Fruit fly (Drosophila melanogaster) whole organism, adult: Measurements from ENCODE around the gene Rad60.

ENCODE experiments used
- CG11617 ChIP-seq: fragments of 200-800 bp; sonication (Bioruptor generic); optimal IDR thresholded peaks from 2 replicates; lab custom pipeline; 2017; ENCODE audit warnings: mild to moderate bottlenecking, missing biosample characterization, missing genetic modification reagents, missing genetic modification characterization
- CG12768 ChIP-seq: fragments of 200-800 bp; sonication (Bioruptor generic); optimal IDR thresholded peaks from 2 replicates; lab custom pipeline; 2017; ENCODE audit warnings: missing biosample characterization, missing genetic modification characterization, mild to moderate bottlenecking, moderate library complexity, missing genetic modification reagents
- CG14711 ChIP-seq: fragments of 200-800 bp; sonication (Bioruptor generic); optimal IDR thresholded peaks from 2 replicates; lab custom pipeline; 2018; ENCODE audit warnings: missing biosample characterization, mild to moderate bottlenecking, missing genetic modification characterization, moderate library complexity
- CG1620 ChIP-seq: fragments of 200-800 bp; sonication (Bioruptor generic); optimal IDR thresholded peaks from 2 replicates; lab custom pipeline; 2016; ENCODE audit warnings: missing biosample characterization, missing genetic modification characterization
- CG33017 ChIP-seq: fragments of 200-800 bp; sonication (Bioruptor generic); optimal IDR thresholded peaks from 2 replicates; lab custom pipeline; 2018; ENCODE audit warnings: missing biosample characterization, mild to moderate bottlenecking, missing genetic modification characterization, moderate library complexity
- CG5204 ChIP-seq: fragments of 200-800 bp; sonication (Bioruptor generic); optimal IDR thresholded peaks from 2 replicates; lab custom pipeline; 2016; ENCODE audit warnings: missing biosample characterization, missing genetic modification characterization
- CG7045 ChIP-seq: fragments of 200-800 bp; sonication (Bioruptor generic); optimal IDR thresholded peaks from 2 replicates; lab custom pipeline; 2017; ENCODE audit warnings: missing biosample characterization, mild to moderate bottlenecking, missing genetic modification characterization
- CG7101 ChIP-seq: fragments of 200-800 bp; sonication (Bioruptor generic); optimal IDR thresholded peaks from 2 replicates; lab custom pipeline; 2018; ENCODE audit warnings: missing biosample characterization, mild to moderate bottlenecking, missing genetic modification characterization, moderate library complexity
- Clk ChIP-seq: fragments of 200-800 bp; sonication (Bioruptor generic); optimal IDR thresholded peaks from 2 replicates; lab custom pipeline; 2017; ENCODE audit warnings: missing biosample characterization, missing genetic modification characterization
- Crg-1 ChIP-seq: fragments of 200-800 bp; sonication (Bioruptor generic); optimal IDR thresholded peaks from 2 replicates; lab custom pipeline; 2016; ENCODE audit warnings: missing biosample characterization, missing genetic modification characterization
- Hr96 ChIP-seq: fragments of 200-800 bp; sonication (Bioruptor generic); optimal IDR thresholded peaks from 2 replicates; lab custom pipeline; 2016; ENCODE audit warnings: missing biosample characterization, missing genetic modification characterization
- Mnt ChIP-seq: fragments of 200-800 bp; sonication (Bioruptor generic); optimal IDR thresholded peaks from 2 replicates; lab custom pipeline; 2016; ENCODE audit warnings: missing biosample characterization, mild to moderate bottlenecking, missing genetic modification characterization
- bab1 ChIP-seq: fragments of 200-800 bp; sonication (Bioruptor generic); optimal IDR thresholded peaks from 3 replicates; lab custom pipeline; 2019; ENCODE audit warnings: missing biosample characterization, mild to moderate bottlenecking, missing genetic modification characterization, moderate library complexity
- cic ChIP-seq: fragments of 200-800 bp; sonication (Bioruptor generic); optimal IDR thresholded peaks from 2 replicates; lab custom pipeline; 2017; ENCODE audit warnings: missing biosample characterization, mild to moderate bottlenecking, missing genetic modification characterization, moderate library complexity
- cnc ChIP-seq, 2 experiments: fragments of >200 bp; optimal IDR thresholded peaks; 2 replicates each; lab custom pipeline; 2017
- kay ChIP-seq: fragments of 200-800 bp; sonication (Bioruptor generic); peaks from one replicate; lab custom pipeline; 2016; ENCODE audit warnings: missing biosample characterization, missing genetic modification characterization, borderline replicate concordance
- ovo ChIP-seq: fragments of 200-800 bp; sonication (Bioruptor generic); optimal IDR thresholded peaks from 2 replicates; lab custom pipeline; 2016; ENCODE audit warnings: missing biosample characterization, missing genetic modification characterization
- pad ChIP-seq: fragments of 200-800 bp; sonication (Bioruptor generic); optimal IDR thresholded peaks from 3 replicates; lab custom pipeline; 2017; ENCODE audit warnings: missing biosample characterization, missing genetic modification characterization, mild to moderate bottlenecking, moderate library complexity, missing genetic modification reagents
- tj ChIP-seq: fragments of 200-800 bp; sonication (Bioruptor generic); optimal IDR thresholded peaks from 3 replicates; lab custom pipeline; 2017; ENCODE audit warnings: missing biosample characterization, mild to moderate bottlenecking, missing genetic modification characterization, moderate library complexity
- toe ChIP-seq: fragments of 200-800 bp; sonication (Bioruptor generic); optimal IDR thresholded peaks from 2 replicates; lab custom pipeline; 2016; ENCODE audit warnings: missing biosample characterization, missing genetic modification characterization

Rad60 gene

dm6 chr3R:23210243-23211215 is 40.7 kb downstream of the Rad60 start:
- TF ChIP-seq CG1620 (GFP tag; lab: Kevin White, UChicago) (no peak), CG7101 (tag; lab: Kevin White, UChicago) (peak; percentile 12), Hr96 (no peak), Clk (GFP tag; lab: Kevin White, UChicago) (no peak), pad (GFP tag; lab: Kevin White, UChicago) (no peak), toe (peak; percentile 33), CG14711 (tag; lab: Kevin White, UChicago) (peak; percentile 25), Crg-1 (no peak), kay (GFP tag; lab: Kevin White, UChicago) (no peak), cnc (optimal IDR thresholded peaks at IDR 0.05; lab: Kevin White, UChicago) (peak in 1 of 2 experiments; percentile 42), ovo (GFP tag; lab: Kevin White, UChicago) (peak; percentile 5), bab1 (GFP tag; lab: Kevin White, UChicago) (no peak), cic (GFP tag; lab: Kevin White, UChicago) (peak; percentile 99), CG12768 (GFP tag; lab: Kevin White, UChicago) (peak; percentile 62), Mnt (GFP tag; lab: Kevin White, UChicago) (peak; percentile 63), CG11617 (GFP tag; lab: Kevin White, UChicago) (no peak), CG5204 (peak; percentile 27), CG7045 (GFP tag; lab: Kevin White, UChicago) (peak; percentile 21), CG33017 (peak; percentile 17), tj (GFP tag; lab: Kevin White, UChicago) (no peak)

dm6 chr3R:23207254-23207653 is 44.0 kb downstream of the Rad60 start:
- TF ChIP-seq CG1620 (GFP tag; lab: Kevin White, UChicago), result no peak
- TF ChIP-seq Hr96, result no peak
- TF ChIP-seq ovo (GFP tag; lab: Kevin White, UChicago), result no peak
- no peak for TF ChIP-seq CG12768 (GFP tag; lab: Kevin White, UChicago)
- TF ChIP-seq cnc (optimal IDR thresholded peaks at IDR 0.05; lab: Kevin White, UChicago), result no peak
- no peak for TF ChIP-seq Crg-1
- TF ChIP-seq CG5204, result no peak
- no peak for TF ChIP-seq CG11617 (GFP tag; lab: Kevin White, UChicago)
- TF ChIP-seq Mnt (GFP tag; lab: Kevin White, UChicago), result no peak
- no peak for TF ChIP-seq CG14711 (tag; lab: Kevin White, UChicago)
- TF ChIP-seq CG33017, result no peak
- TF ChIP-seq CG7101 (tag; lab: Kevin White, UChicago), result no peak
- no peak for TF ChIP-seq tj (GFP tag; lab: Kevin White, UChicago)
- no peak for TF ChIP-seq CG7045 (GFP tag; lab: Kevin White, UChicago)
- TF ChIP-seq bab1 (GFP tag; lab: Kevin White, UChicago), result no peak
- no peak for TF ChIP-seq toe
- TF ChIP-seq kay (GFP tag; lab: Kevin White, UChicago), result no peak
- no peak for TF ChIP-seq Clk (GFP tag; lab: Kevin White, UChicago)
- no peak for TF ChIP-seq cic (GFP tag; lab: Kevin White, UChicago)
- no peak for TF ChIP-seq pad (GFP tag; lab: Kevin White, UChicago)

DNA sequence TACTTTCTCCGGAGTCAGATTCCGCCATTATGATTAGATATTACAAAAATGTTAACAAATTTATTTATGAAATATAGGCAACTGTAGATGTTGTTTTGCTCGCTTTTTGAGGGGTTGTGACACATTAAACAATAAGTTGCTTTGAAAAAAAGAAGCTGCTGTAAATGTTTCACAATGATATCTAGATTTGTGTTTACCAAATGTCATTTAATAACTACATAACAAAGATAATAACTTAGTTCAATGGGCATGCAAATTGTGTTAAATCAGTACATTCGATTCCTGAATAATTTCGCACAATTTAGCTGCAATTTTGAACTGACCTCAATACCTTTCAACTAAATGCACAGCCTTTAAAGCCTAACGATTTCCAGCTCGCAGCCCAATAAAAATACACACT is 47.3 kb downstream of the Rad60 start, which contains the start of gene fzo:
fzo (minus strand) TSS at position 101 of the 400 bp plus-strand sequence.
- no peak for TF ChIP-seq Clk (GFP tag; lab: Kevin White, UChicago)
- TF ChIP-seq Mnt (GFP tag; lab: Kevin White, UChicago), result no peak
- TF ChIP-seq Crg-1, result no peak
- TF ChIP-seq CG1620 (GFP tag; lab: Kevin White, UChicago), result no peak
- no peak for TF ChIP-seq tj (GFP tag; lab: Kevin White, UChicago)
- no peak for TF ChIP-seq CG5204
- TF ChIP-seq cnc (optimal IDR thresholded peaks at IDR 0.05; lab: Kevin White, UChicago), result no peak
- TF ChIP-seq CG7045 (GFP tag; lab: Kevin White, UChicago), result no peak
- TF ChIP-seq CG14711 (tag; lab: Kevin White, UChicago), result no peak
- TF ChIP-seq CG7101 (tag; lab: Kevin White, UChicago), result no peak
- no peak for TF ChIP-seq CG33017
- TF ChIP-seq ovo (GFP tag; lab: Kevin White, UChicago), result no peak
- TF ChIP-seq cic (GFP tag; lab: Kevin White, UChicago), result no peak
- no peak for TF ChIP-seq Hr96
- no peak for TF ChIP-seq toe
- TF ChIP-seq bab1 (GFP tag; lab: Kevin White, UChicago), result no peak

dm6 chr3R:23201122-23201521 is 50.2 kb downstream of the Rad60 start:
- TF ChIP-seq kay (GFP tag; lab: Kevin White, UChicago), result no peak
- peak; percentile 23 for TF ChIP-seq pad (GFP tag; lab: Kevin White, UChicago)
- no peak for TF ChIP-seq toe
- no peak for TF ChIP-seq CG14711 (tag; lab: Kevin White, UChicago)
- TF ChIP-seq CG11617 (GFP tag; lab: Kevin White, UChicago), result no peak
- TF ChIP-seq CG1620 (GFP tag; lab: Kevin White, UChicago), result no peak
- TF ChIP-seq CG7101 (tag; lab: Kevin White, UChicago), result no peak
- TF ChIP-seq Clk (GFP tag; lab: Kevin White, UChicago), result no peak
- TF ChIP-seq bab1 (GFP tag; lab: Kevin White, UChicago), result peak; percentile 28
- no peak for TF ChIP-seq ovo (GFP tag; lab: Kevin White, UChicago)
